Worm (Caenorhabditis elegans): Measurements from ENCODE around the gene F17H10.1.

ce11 chrX:13061366-13061765, 43.7 kb upstream of the F17H10.1 start:
- TF ChIP-seq ama-1 (optimal IDR thresholded peaks at IDR 0.05) = no peak
- TF ChIP-seq ceh-13 (GFP tag; optimal IDR thresholded peaks at IDR 0.05) = no peak
- no peak for TF ChIP-seq scrt-1 (GFP tag; IDR thresholded peaks at IDR 0.05)
- no peak for TF ChIP-seq tbx-11 (GFP tag; IDR thresholded peaks at IDR 0.05)
- TF ChIP-seq tbx-37 (GFP tag; conservative IDR thresholded peaks at IDR 0.05) = no peak
- no peak for TF ChIP-seq ets-7 (tag; optimal IDR thresholded peaks at IDR 0.05)
- TF ChIP-seq pes-1 (GFP tag; IDR thresholded peaks at IDR 0.05) = no peak
- TF ChIP-seq hmg-4 (GFP tag; optimal IDR thresholded peaks at IDR 0.05) = no peak
- TF ChIP-seq flt-1 (GFP tag; IDR thresholded peaks at IDR 0.05) = no peak
- TF ChIP-seq hnd-1 (tag; optimal IDR thresholded peaks at IDR 0.05) = no peak
- no peak for TF ChIP-seq ceh-36 (tag; optimal IDR thresholded peaks at IDR 0.05)
- TF ChIP-seq sea-1 (GFP tag; conservative IDR thresholded peaks at IDR 0.05) = no peak
- TF ChIP-seq hmbx-1 (tag; optimal IDR thresholded peaks at IDR 0.05) = no peak
- no peak for TF ChIP-seq F13C5.2 (tag; optimal IDR thresholded peaks at IDR 0.05)

All from whole organism, early embryonic.